Fruit fly (Drosophila melanogaster) whole organism, prepupa: Measurements from ENCODE around the gene smg.

Experiments used
- CG10669 ChIP-seq: fragments of 200-800 bp; sonication (Bioruptor generic); optimal IDR thresholded peaks from 3 replicates; lab custom pipeline; 2018; ENCODE audit warnings: missing biosample characterization, mild to moderate bottlenecking, missing genetic modification characterization, moderate library complexity
- CG6163 ChIP-seq: fragments of 200-800 bp; sonication (Bioruptor generic); IDR thresholded peaks from 3 replicates; pipeline ENCODE4 v1.3.6; 2022; ENCODE audit warnings: missing biosample characterization, missing genetic modification characterization
- CG9139 ChIP-seq: fragments of 200-800 bp; sonication (Bioruptor generic); optimal IDR thresholded peaks from 3 replicates; lab custom pipeline; 2017; ENCODE audit warnings: missing biosample characterization, mild to moderate bottlenecking, missing genetic modification characterization
- Ets21C ChIP-seq: fragments of 200-800 bp; sonication (Bioruptor generic); optimal IDR thresholded peaks from 3 replicates; lab custom pipeline; 2016; ENCODE audit warnings: missing biosample characterization, missing genetic modification characterization
- Hr38 ChIP-seq: sonication (Bioruptor generic); optimal IDR thresholded peaks from 2 replicates; lab custom pipeline; 2016; ENCODE audit warnings: missing biosample characterization, missing genetic modification characterization
- Hr4 ChIP-seq: fragments of 200-800 bp; sonication (Bioruptor generic); optimal IDR thresholded peaks from 3 replicates; lab custom pipeline; 2016; ENCODE audit warnings: missing biosample characterization, missing genetic modification characterization
- cyc ChIP-seq: fragments of 200-800 bp; sonication (Bioruptor generic); optimal IDR thresholded peaks from 3 replicates; lab custom pipeline; 2016; ENCODE audit warnings: missing biosample characterization, missing genetic modification characterization
- dsx ChIP-seq: fragments of 200-800 bp; optimal IDR thresholded peaks from 3 replicates; lab custom pipeline; 2019; ENCODE audit warnings: missing biosample characterization, mild to moderate bottlenecking, missing genetic modification characterization, moderate library complexity; ENCODE audit not compliant: poor library complexity, severe bottlenecking
- svp ChIP-seq: fragments of 200-800 bp; sonication (Bioruptor generic); peaks from one replicate; lab custom pipeline; 2016; ENCODE audit warnings: missing biosample characterization, missing genetic modification characterization

DNA sequence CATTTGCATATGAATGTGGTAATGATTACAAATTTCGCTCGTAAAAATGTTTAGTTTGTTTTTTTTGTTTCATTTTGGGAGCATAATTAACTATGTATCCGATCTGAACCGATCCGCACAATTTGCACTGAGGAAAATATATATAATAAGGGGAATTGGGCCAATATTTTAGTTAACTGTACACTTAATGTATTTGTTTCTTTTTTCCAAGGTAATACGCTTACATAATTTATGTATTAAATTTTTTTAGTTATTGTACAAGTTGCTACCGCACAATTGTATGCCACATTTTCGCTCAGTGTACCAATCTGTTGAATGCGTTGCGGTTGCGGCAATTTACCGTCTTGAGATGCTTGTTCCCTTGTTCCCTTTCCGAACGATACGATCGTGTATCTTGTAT lies 27.9 kb upstream of the smg start:
- TF ChIP-seq Hr38 (GFP tag; lab: Kevin White, UChicago) (no peak), CG9139 (GFP tag; lab: Kevin White, UChicago) (no peak), CG6163 (peak; percentile 55; the same call in 2 of the 3 replicates), CG10669 (GFP tag; lab: Kevin White, UChicago) (peak; percentile 11), dsx (GFP tag; lab: Kevin White, UChicago) (peak; percentile 5), svp (no peak), Hr4 (no peak), Ets21C (GFP tag; lab: Kevin White, UChicago) (no peak), cyc (no peak)
